Fruit fly (Drosophila melanogaster): Measurements from ENCODE around the gene GstO1.

GstO1 gene

dm6 chr3L:8542213-8542612 is 17.5 kb upstream of the GstO1 start (continued):
- peak; percentile 10 for TF ChIP-seq Ssrp (tag; optimal IDR thresholded peaks at IDR 0.05)
- peak; percentile 46 for TF ChIP-seq row (GFP tag; IDR thresholded peaks at IDR 0.05)
- TF ChIP-seq Xrp1 (GFP tag; IDR thresholded peaks at IDR 0.05): peak; percentile 43; the same call in 1 of the 2 replicates
- peak; percentile 52 for TF ChIP-seq sens (GFP tag)
- TF ChIP-seq CG14050 (GFP tag; IDR thresholded peaks at IDR 0.05): no peak
- TF ChIP-seq CG8089 (GFP tag; optimal IDR thresholded peaks at IDR 0.05): no peak
- no peak for TF ChIP-seq ERR (GFP tag; optimal IDR thresholded peaks at IDR 0.05)
- TF ChIP-seq CG2875 (GFP tag; optimal IDR thresholded peaks at IDR 0.05): no peak
- TF ChIP-seq sna (GFP tag; IDR thresholded peaks at IDR 0.05; ENCODE audit: partially characterized antibody): no peak
- TF ChIP-seq Rfx (GFP tag; IDR thresholded peaks at IDR 0.05): no peak
- peak; percentile 32 for TF ChIP-seq grau (tag; optimal IDR thresholded peaks at IDR 0.05)
- TF ChIP-seq CHES-1-like (GFP tag; optimal IDR thresholded peaks at IDR 0.05): no peak
- no peak for TF ChIP-seq CG3065 (GFP tag; optimal IDR thresholded peaks at IDR 0.05)
- no peak for TF ChIP-seq oc (tag; optimal IDR thresholded peaks at IDR 0.05)
- no peak for TF ChIP-seq esg (GFP tag; conservative IDR thresholded peaks at IDR 0.05)
- TF ChIP-seq CG31365 (tag; optimal IDR thresholded peaks at IDR 0.05): no peak
- no peak for TF ChIP-seq fru (optimal IDR thresholded peaks at IDR 0.05)
- peak; percentile 7 for TF ChIP-seq CG7556 (GFP tag; optimal IDR thresholded peaks at IDR 0.05)
- no peak for TF ChIP-seq Neu2 (GFP tag; optimal IDR thresholded peaks at IDR 0.05; ENCODE audit: borderline replicate concordance)
- TF ChIP-seq unpg (GFP tag; optimal IDR thresholded peaks at IDR 0.05): peak; percentile 25
- TF ChIP-seq CG11398 (GFP tag; optimal IDR thresholded peaks at IDR 0.05): no peak
- TF ChIP-seq CG32767 (GFP tag; IDR thresholded peaks at IDR 0.05): 0 out of 2 replicates have a peak, but pooled peaks have one; percentile 8
- TF ChIP-seq Dfd (GFP tag; optimal IDR thresholded peaks at IDR 0.05): no peak
- TF ChIP-seq jing (GFP tag; optimal IDR thresholded peaks at IDR 0.05): no peak
- TF ChIP-seq gem (tag; optimal IDR thresholded peaks at IDR 0.05): peak; percentile 55
- no peak for TF ChIP-seq peb (GFP tag; IDR thresholded peaks at IDR 0.05)
- no peak for TF ChIP-seq CG10462 (GFP tag; optimal IDR thresholded peaks at IDR 0.05)
- peak; percentile 11 for TF ChIP-seq PHDP (tag; optimal IDR thresholded peaks at IDR 0.05)
- TF ChIP-seq eve (GFP tag; optimal IDR thresholded peaks at IDR 0.05): no peak
- no peak for TF ChIP-seq Spps (tag; optimal IDR thresholded peaks at IDR 0.05)
- TF ChIP-seq Hr51 (GFP tag; optimal IDR thresholded peaks at IDR 0.05): peak in 1 of 2 experiments; percentile 27
- TF ChIP-seq CG13894 (tag; optimal IDR thresholded peaks at IDR 0.05): no peak
- TF ChIP-seq ems (GFP tag; optimal IDR thresholded peaks at IDR 0.05): no peak
- peak in 1 of 2 experiments; percentile 5 for TF ChIP-seq Pdp1 (GFP tag; optimal IDR thresholded peaks at IDR 0.05)
- no peak for TF ChIP-seq CG15514 (GFP tag; optimal IDR thresholded peaks at IDR 0.05)
- TF ChIP-seq CG12942 (GFP tag; optimal IDR thresholded peaks at IDR 0.05): no peak
- no peak for TF ChIP-seq CG7271 (tag; optimal IDR thresholded peaks at IDR 0.05)
- TF ChIP-seq Dref (GFP tag; IDR thresholded peaks at IDR 0.05): no peak
- TF ChIP-seq Hr39 (optimal IDR thresholded peaks at IDR 0.05): no peak
- TF ChIP-seq CG18764 (GFP tag; optimal IDR thresholded peaks at IDR 0.05): no peak
- TF ChIP-seq CG9727 (GFP tag; optimal IDR thresholded peaks at IDR 0.05): peak; percentile 20
- TF ChIP-seq caup (GFP tag; optimal IDR thresholded peaks at IDR 0.05; ENCODE audit: severe bottlenecking): no peak
- no peak for TF ChIP-seq fd102C (GFP tag; optimal IDR thresholded peaks at IDR 0.05)
- peak; percentile 72 for TF ChIP-seq Med (GFP tag)
- no peak for TF ChIP-seq CG5953 (GFP tag; IDR thresholded peaks at IDR 0.05)
- TF ChIP-seq Usf (GFP tag; optimal IDR thresholded peaks at IDR 0.05): no peak
- TF ChIP-seq D19B (GFP tag; optimal IDR thresholded peaks at IDR 0.05): no peak
- TF ChIP-seq Bteb2 (GFP tag; optimal IDR thresholded peaks at IDR 0.05): no peak
- TF ChIP-seq h (optimal IDR thresholded peaks at IDR 0.05): no peak
- no peak for TF ChIP-seq vfl (GFP tag; optimal IDR thresholded peaks at IDR 0.05)
- TF ChIP-seq Mrtf (GFP tag; IDR thresholded peaks at IDR 0.05): no peak
- peak; percentile 32 for TF ChIP-seq CG12391 (tag; optimal IDR thresholded peaks at IDR 0.05)

Data from whole organism, embryonic.